Fruit fly (Drosophila melanogaster) whole organism, adult: ENCODE results near the gene pdgy.

Experiments used
- CG33017 ChIP-seq: fragments of 200-800 bp; sonication (Bioruptor generic); optimal IDR thresholded peaks from 2 replicates; lab custom pipeline; 2018; ENCODE audit warnings: missing biosample characterization, mild to moderate bottlenecking, missing genetic modification characterization, moderate library complexity
- CG5204 ChIP-seq: fragments of 200-800 bp; sonication (Bioruptor generic); optimal IDR thresholded peaks from 2 replicates; lab custom pipeline; 2016; ENCODE audit warnings: missing biosample characterization, missing genetic modification characterization
- Clk ChIP-seq: fragments of 200-800 bp; sonication (Bioruptor generic); optimal IDR thresholded peaks from 2 replicates; lab custom pipeline; 2017; ENCODE audit warnings: missing biosample characterization, missing genetic modification characterization
- cnc ChIP-seq, 2 experiments: fragments of >200 bp; optimal IDR thresholded peaks; 2 replicates each; lab custom pipeline; 2017
- pad ChIP-seq: fragments of 200-800 bp; sonication (Bioruptor generic); optimal IDR thresholded peaks from 3 replicates; lab custom pipeline; 2017; ENCODE audit warnings: missing biosample characterization, missing genetic modification characterization, mild to moderate bottlenecking, moderate library complexity, missing genetic modification reagents

DNA sequence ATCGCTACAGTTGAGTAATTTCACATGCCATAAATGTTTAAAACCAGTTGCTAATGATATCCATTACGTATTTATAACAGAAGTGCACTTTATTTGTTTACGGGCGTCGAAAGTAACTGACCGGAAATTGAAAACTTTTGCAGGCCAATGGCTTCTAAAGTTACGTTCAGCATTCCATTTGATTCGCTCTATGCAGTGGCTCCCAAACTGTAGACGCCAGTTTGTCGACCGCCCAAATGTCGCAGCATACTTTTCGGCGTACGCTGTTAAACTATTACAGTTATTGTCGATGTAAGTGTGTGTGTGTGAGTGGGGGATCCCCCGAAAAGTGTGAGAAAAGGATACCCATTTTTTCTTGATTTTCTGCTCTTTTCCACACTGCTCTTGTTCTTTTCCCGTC lies 7.5 kb upstream of the pdgy start:
- TF ChIP-seq Clk (GFP tag; lab: Kevin White, UChicago) (no peak), CG5204 (GFP tag; lab: Kevin White, UChicago) (no peak), pad (GFP tag; lab: Kevin White, UChicago) (no peak), CG33017 (tag; lab: Kevin White, UChicago) (no peak), cnc (optimal IDR thresholded peaks at IDR 0.05; lab: Kevin White, UChicago) (no peak)
